Worm (Caenorhabditis elegans): ENCODE measurements around the gene arrd-4.

DNA sequence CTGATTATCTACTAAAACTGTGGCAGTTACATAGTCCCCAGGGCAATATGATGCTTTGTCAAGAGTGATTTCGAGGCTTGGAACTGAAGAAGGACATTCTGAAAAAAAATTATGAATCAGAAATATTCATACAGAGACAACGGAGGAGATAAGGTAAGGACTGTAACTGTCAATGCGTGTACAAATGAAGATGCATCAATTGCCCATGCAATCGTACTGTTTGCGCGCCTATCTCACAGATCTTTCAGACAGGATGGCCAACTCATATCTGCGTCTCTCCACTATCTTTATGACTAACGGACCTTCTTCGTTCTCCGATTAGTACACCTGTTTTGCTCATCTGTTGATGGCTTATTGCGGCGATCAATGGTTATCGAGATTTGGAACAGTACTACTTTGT, 2.2 kb upstream of the arrd-4 start, which contains the start of gene ZK938.11:
- TF ChIP-seq Y55F3AM.14 (GFP tag; optimal IDR thresholded peaks at IDR 0.05) (no peak), sma-9 (GFP tag; optimal IDR thresholded peaks at IDR 0.05) (no peak), sma-9 (tag; optimal IDR thresholded peaks at IDR 0.05) (no peak), sma-3 (GFP tag; optimal IDR thresholded peaks at IDR 0.05) (no peak), aly-2 (tag; optimal IDR thresholded peaks at IDR 0.05) (no peak), elt-3 (tag; optimal IDR thresholded peaks at IDR 0.05) (no peak), skn-1 (tag; optimal IDR thresholded peaks at IDR 0.05) (no peak), ztf-11 (tag; optimal IDR thresholded peaks at IDR 0.05) (no peak), ama-1 (optimal IDR thresholded peaks at IDR 0.05) (no peak)
